Worm (Caenorhabditis elegans): ENCODE results near the gene ZK938.11.

Gene ZK938.11

ce11 chrII:9855620-9856019 lies 15.4 kb upstream of the ZK938.11 start, which contains the start of gene chil-4:
TSS of gene chil-4 (minus strand) at chrII:9855720.
- TF ChIP-seq hmbx-1 (tag; optimal IDR thresholded peaks at IDR 0.05) (no peak), ceh-13 (GFP tag; optimal IDR thresholded peaks at IDR 0.05) (no peak), aly-1 (tag; optimal IDR thresholded peaks at IDR 0.05) (no peak), ama-1 (optimal IDR thresholded peaks at IDR 0.05) (no peak), F13C5.2 (tag; optimal IDR thresholded peaks at IDR 0.05) (no peak), hnd-1 (tag; optimal IDR thresholded peaks at IDR 0.05) (no peak), scrt-1 (GFP tag; IDR thresholded peaks at IDR 0.05) (no peak), tra-4 (tag; optimal IDR thresholded peaks at IDR 0.05) (no peak), B0310.2 (tag; optimal IDR thresholded peaks at IDR 0.05) (no peak), ceh-36 (tag; optimal IDR thresholded peaks at IDR 0.05) (no peak), pes-1 (GFP tag; IDR thresholded peaks at IDR 0.05) (no peak), tbx-37 (GFP tag; conservative IDR thresholded peaks at IDR 0.05) (no peak), hmg-4 (GFP tag; optimal IDR thresholded peaks at IDR 0.05) (no peak), ets-7 (tag; optimal IDR thresholded peaks at IDR 0.05) (no peak), tbx-11 (GFP tag; IDR thresholded peaks at IDR 0.05) (no peak), sea-1 (GFP tag; conservative IDR thresholded peaks at IDR 0.05) (no peak), flt-1 (GFP tag; IDR thresholded peaks at IDR 0.05) (no peak)

- TF ChIP-seq F13C5.2 (tag; optimal IDR thresholded peaks at IDR 0.05) (no peak), ets-7 (tag; optimal IDR thresholded peaks at IDR 0.05) (no peak), B0310.2 (tag; optimal IDR thresholded peaks at IDR 0.05) (no peak), scrt-1 (GFP tag; IDR thresholded peaks at IDR 0.05) (no peak), ceh-13 (GFP tag; optimal IDR thresholded peaks at IDR 0.05) (no peak), tbx-11 (GFP tag; IDR thresholded peaks at IDR 0.05) (no peak), tra-4 (tag; optimal IDR thresholded peaks at IDR 0.05) (no peak), ceh-36 (tag; optimal IDR thresholded peaks at IDR 0.05) (no peak), hmbx-1 (tag; optimal IDR thresholded peaks at IDR 0.05) (no peak), ama-1 (optimal IDR thresholded peaks at IDR 0.05) (no peak), aly-1 (tag; optimal IDR thresholded peaks at IDR 0.05) (no peak), tbx-37 (GFP tag; conservative IDR thresholded peaks at IDR 0.05) (no peak), flt-1 (GFP tag; IDR thresholded peaks at IDR 0.05) (no peak), pes-1 (GFP tag; IDR thresholded peaks at IDR 0.05) (no peak), sea-1 (GFP tag; conservative IDR thresholded peaks at IDR 0.05) (no peak), hnd-1 (tag; optimal IDR thresholded peaks at IDR 0.05) (no peak), hmg-4 (GFP tag; optimal IDR thresholded peaks at IDR 0.05) (no peak)
Observed at ce11 chrII:9850945-9851344, 10.7 kb upstream of the ZK938.11 start, which contains the start of gene ZK938.10. TSS of gene ZK938.10 (minus strand) at chrII:9851045.

ce11 chrII:9849497-9849896 lies 9.3 kb upstream of the ZK938.11 start, which contains the start of gene old-2:
TSS of gene old-2 (minus strand) at chrII:9849597.
- TF ChIP-seq ets-7 (tag; optimal IDR thresholded peaks at IDR 0.05) = no peak

- TF ChIP-seq pes-1 (GFP tag; IDR thresholded peaks at IDR 0.05) (no peak), hmg-4 (GFP tag; optimal IDR thresholded peaks at IDR 0.05) (no peak)
Observed at ce11 chrII:9845239-9845638, 5.0 kb upstream of the ZK938.11 start, which contains the start of gene chil-9. TSS of gene chil-9 (minus strand) at chrII:9845339.

- TF ChIP-seq ama-1 (optimal IDR thresholded peaks at IDR 0.05) (no peak), ceh-36 (tag; optimal IDR thresholded peaks at IDR 0.05) (no peak), hmbx-1 (tag; optimal IDR thresholded peaks at IDR 0.05) (no peak), tra-4 (tag; optimal IDR thresholded peaks at IDR 0.05) (no peak), ceh-13 (GFP tag; optimal IDR thresholded peaks at IDR 0.05) (no peak), aly-1 (tag; optimal IDR thresholded peaks at IDR 0.05) (no peak), tbx-37 (GFP tag; conservative IDR thresholded peaks at IDR 0.05) (no peak), sea-1 (GFP tag; conservative IDR thresholded peaks at IDR 0.05) (no peak), hnd-1 (tag; optimal IDR thresholded peaks at IDR 0.05) (no peak), ets-7 (tag; optimal IDR thresholded peaks at IDR 0.05) (no peak), F13C5.2 (tag; optimal IDR thresholded peaks at IDR 0.05) (no peak), scrt-1 (GFP tag; IDR thresholded peaks at IDR 0.05) (no peak), B0310.2 (tag; optimal IDR thresholded peaks at IDR 0.05) (no peak)
Observed at ce11 chrII:9841985-9842505, 1.8 kb upstream of the ZK938.11 start, which contains the start of gene rnh-1.2. TSS of gene rnh-1.2 (minus strand) at chrII:9842035.

ce11 chrII:9838260-9838935 lies 1.8 kb downstream of the ZK938.11 start, which contains the start of gene arrd-4:
TSS of gene arrd-4 (minus strand) at chrII:9838310.
- no peak for TF ChIP-seq tra-4 (tag; optimal IDR thresholded peaks at IDR 0.05)
- TF ChIP-seq tbx-37 (GFP tag; conservative IDR thresholded peaks at IDR 0.05) = no peak
- TF ChIP-seq pes-1 (GFP tag; IDR thresholded peaks at IDR 0.05) = no peak

- TF ChIP-seq aly-1 (tag; optimal IDR thresholded peaks at IDR 0.05) (no peak), tbx-37 (GFP tag; conservative IDR thresholded peaks at IDR 0.05) (no peak), B0310.2 (tag; optimal IDR thresholded peaks at IDR 0.05) (no peak), ceh-36 (tag; optimal IDR thresholded peaks at IDR 0.05) (no peak), scrt-1 (GFP tag; IDR thresholded peaks at IDR 0.05) (no peak), flt-1 (GFP tag; IDR thresholded peaks at IDR 0.05) (no peak), sea-1 (GFP tag; conservative IDR thresholded peaks at IDR 0.05) (no peak)
Observed at ce11 chrII:9835958-9836357, 4.3 kb downstream of the ZK938.11 start.

ce11 chrII:9834921-9835320 lies 5.3 kb downstream of the ZK938.11 start, which contains the start of gene arrd-5:
TSS of gene arrd-5 (plus strand) at chrII:9835221.
- TF ChIP-seq tbx-37 (GFP tag; conservative IDR thresholded peaks at IDR 0.05) = no peak
- no peak for TF ChIP-seq ceh-36 (tag; optimal IDR thresholded peaks at IDR 0.05)
- TF ChIP-seq ama-1 (optimal IDR thresholded peaks at IDR 0.05) = no peak
- no peak for TF ChIP-seq hnd-1 (tag; optimal IDR thresholded peaks at IDR 0.05)
- no peak for TF ChIP-seq tra-4 (tag; optimal IDR thresholded peaks at IDR 0.05)
- no peak for TF ChIP-seq F13C5.2 (tag; optimal IDR thresholded peaks at IDR 0.05)
- TF ChIP-seq aly-1 (tag; optimal IDR thresholded peaks at IDR 0.05) = no peak
- no peak for TF ChIP-seq scrt-1 (GFP tag; IDR thresholded peaks at IDR 0.05)
- no peak for TF ChIP-seq ets-7 (tag; optimal IDR thresholded peaks at IDR 0.05)
- no peak for TF ChIP-seq B0310.2 (tag; optimal IDR thresholded peaks at IDR 0.05)

Data from whole organism, early embryonic.